Fruit fly (Drosophila melanogaster) whole organism, embryonic: Measurements from ENCODE around the gene CG13461.
A peak's percentile ranks its signal among the peaks of the same experiment; 100 is the strongest.

Experiments
- Adf1 ChIP-seq: fragments of 200-800 bp; sonication (Bioruptor generic); IDR thresholded peaks from 2 replicates; pipeline ENCODE4 v1.3.6; 2022; ENCODE audit warnings: missing biosample characterization, missing genetic modification characterization
- BEAF-32 ChIP-seq: fragments of 200-800 bp; sonication (Bioruptor generic); optimal IDR thresholded peaks from 3 replicates; lab custom pipeline; 2017; ENCODE audit warnings: missing biosample characterization, missing genetic modification characterization, mild to moderate bottlenecking, moderate library complexity, missing genetic modification reagents
- CG10654 ChIP-seq: fragments of 200-800 bp; sonication (Bioruptor generic); optimal IDR thresholded peaks from 2 replicates; lab custom pipeline; 2016; ENCODE audit warnings: missing biosample characterization, missing genetic modification characterization
- CG12236 ChIP-seq: fragments of 200-800 bp; sonication (Bioruptor generic); optimal IDR thresholded peaks from 2 replicates; lab custom pipeline; 2016; ENCODE audit warnings: missing biosample characterization, missing genetic modification characterization
- CG12769 ChIP-seq: fragments of 200-800 bp; sonication (Bioruptor generic); optimal IDR thresholded peaks from 2 replicates; lab custom pipeline; 2019; ENCODE audit warnings: missing biosample characterization, mild to moderate bottlenecking, missing genetic modification characterization, moderate library complexity
- CG12942 ChIP-seq: fragments of 200-800 bp; sonication (Bioruptor generic); optimal IDR thresholded peaks from 3 replicates; lab custom pipeline; 2016; ENCODE audit warnings: missing biosample characterization, missing genetic modification characterization
- CG13424 ChIP-seq: fragments of 200-800 bp; sonication (Bioruptor generic); optimal IDR thresholded peaks from 2 replicates; lab custom pipeline; 2019; ENCODE audit warnings: missing biosample characterization, mild to moderate bottlenecking, missing genetic modification characterization, moderate library complexity
- CG15479 ChIP-seq: fragments of 200-800 bp; sonication (Bioruptor generic); optimal IDR thresholded peaks from 3 replicates; lab custom pipeline; 2019; ENCODE audit warnings: missing biosample characterization, mild to moderate bottlenecking, missing genetic modification characterization, moderate library complexity
- CG16815 ChIP-seq: fragments of 200-800 bp; sonication (Bioruptor generic); optimal IDR thresholded peaks from 3 replicates; lab custom pipeline; 2017; ENCODE audit warnings: missing biosample characterization, mild to moderate bottlenecking, missing genetic modification characterization
- CG17385 ChIP-seq: fragments of 200-800 bp; sonication (Bioruptor generic); optimal IDR thresholded peaks from 3 replicates; lab custom pipeline; 2018; ENCODE audit warnings: missing biosample characterization, mild to moderate bottlenecking, missing genetic modification characterization
- CG17829 ChIP-seq: fragments of 200-800 bp; optimal IDR thresholded peaks from 2 replicates; lab custom pipeline; 2019; ENCODE audit warnings: missing biosample characterization, mild to moderate bottlenecking, missing genetic modification characterization, moderate library complexity
- CG18011 ChIP-seq: fragments of 200-800 bp; sonication (Bioruptor generic); optimal IDR thresholded peaks from 2 replicates; lab custom pipeline; 2017; ENCODE audit warnings: missing biosample characterization, missing genetic modification characterization, mild to moderate bottlenecking, moderate library complexity, missing genotype
- CG18476 ChIP-seq: fragments of 200-800 bp; sonication (Bioruptor generic); optimal IDR thresholded peaks from 2 replicates; lab custom pipeline; 2016; ENCODE audit warnings: missing biosample characterization, mild to moderate bottlenecking, missing genetic modification characterization
- CG18764 ChIP-seq: fragments of 200-800 bp; sonication (Bioruptor generic); optimal IDR thresholded peaks from 3 replicates; lab custom pipeline; 2016; ENCODE audit warnings: missing biosample characterization, missing genetic modification characterization
- CG30431 ChIP-seq: fragments of 200-800 bp; sonication (Bioruptor generic); optimal IDR thresholded peaks from 2 replicates; lab custom pipeline; 2017; ENCODE audit warnings: missing biosample characterization, missing genetic modification characterization
- CG32767 ChIP-seq: fragments of 200-800 bp; sonication (Bioruptor generic); IDR thresholded peaks from 2 replicates; pipeline ENCODE4 v1.3.6; 2022; ENCODE audit warnings: missing biosample characterization, missing genetic modification characterization
- CG3726 ChIP-seq: fragments of 200-800 bp; sonication (Bioruptor generic); IDR thresholded peaks from 3 replicates; pipeline ENCODE4, ENCODE4 v1.3.6; 2022; ENCODE audit warnings: missing biosample characterization, missing genetic modification characterization
- CG3838 ChIP-seq: fragments of 200-800 bp; sonication (Bioruptor generic); optimal IDR thresholded peaks from 3 replicates; lab custom pipeline; 2016; ENCODE audit warnings: missing biosample characterization, missing genetic modification characterization
- CG8089 ChIP-seq: fragments of 200-800 bp; sonication (Bioruptor generic); optimal IDR thresholded peaks from 3 replicates; lab custom pipeline; 2016; ENCODE audit warnings: missing biosample characterization, missing genetic modification characterization
- CG8281 ChIP-seq: fragments of 200-800 bp; sonication (Bioruptor generic); optimal IDR thresholded peaks from 2 replicates; lab custom pipeline; 2018; ENCODE audit warnings: missing biosample characterization, mild to moderate bottlenecking, missing genetic modification characterization, moderate library complexity
- Dbx ChIP-seq: fragments of 200-800 bp; sonication (Bioruptor generic); IDR thresholded peaks from 3 replicates; pipeline ENCODE4 v1.3.6; 2022; ENCODE audit warnings: missing biosample characterization, missing genetic modification characterization
- Dip2 ChIP-seq: fragments of 200-800 bp; sonication (Bioruptor generic); IDR thresholded peaks from 2 replicates; pipeline ENCODE4 v1.3.6; 2022; ENCODE audit warnings: missing biosample characterization, missing genetic modification characterization
- Elba2 ChIP-seq: fragments of 200-800 bp; sonication (Bioruptor generic); optimal IDR thresholded peaks from 3 replicates; lab custom pipeline; 2016; ENCODE audit warnings: missing biosample characterization, missing genetic modification characterization
- Gsc ChIP-seq: fragments of 200-800 bp; sonication (Bioruptor generic); IDR thresholded peaks from 2 replicates; pipeline ENCODE4 v1.3.6; 2022; ENCODE audit warnings: missing biosample characterization, missing genetic modification characterization
- HHEX ChIP-seq: fragments of 200-800 bp; sonication (Bioruptor generic); optimal IDR thresholded peaks from 3 replicates; lab custom pipeline; 2017; ENCODE audit warnings: missing biosample characterization, mild to moderate bottlenecking, missing genetic modification characterization, missing genetic modification reagents
- Hand ChIP-seq: fragments of 200-800 bp; sonication (Bioruptor generic); optimal IDR thresholded peaks from 2 replicates; lab custom pipeline; 2017; ENCODE audit warnings: mild to moderate bottlenecking, missing biosample characterization, missing genetic modification reagents, missing genetic modification characterization
- HmgD ChIP-seq: fragments of 200-800 bp; sonication (Bioruptor generic); optimal IDR thresholded peaks from 3 replicates; lab custom pipeline; 2016; ENCODE audit warnings: missing biosample characterization, missing genetic modification characterization
- Hmr ChIP-seq: fragments of 200-800 bp; sonication (Bioruptor generic); optimal IDR thresholded peaks from 3 replicates; lab custom pipeline; 2017; ENCODE audit warnings: mild to moderate bottlenecking, missing biosample characterization, missing genetic modification reagents, missing genetic modification characterization
- Lim3 ChIP-seq: fragments of 200-800 bp; sonication (Bioruptor generic); IDR thresholded peaks from 2 replicates; pipeline ENCODE4 v1.3.6; 2022; ENCODE audit warnings: missing biosample characterization, missing genetic modification characterization
- Opbp ChIP-seq: fragments of 200-800 bp; sonication (Bioruptor generic); IDR thresholded peaks from 3 replicates; pipeline ENCODE4 v1.3.6; 2022; ENCODE audit warnings: missing biosample characterization, missing genetic modification characterization; ENCODE audit not compliant: partially characterized antibody
- Sox102F ChIP-seq: fragments of 200-800 bp; sonication (Bioruptor generic); optimal IDR thresholded peaks from 2 replicates; lab custom pipeline; 2018; ENCODE audit warnings: missing biosample characterization, mild to moderate bottlenecking, missing genetic modification characterization, moderate library complexity
- Sry-β ChIP-seq: fragments of 200-800 bp; sonication (Bioruptor generic); optimal IDR thresholded peaks from 2 replicates; lab custom pipeline; 2018; ENCODE audit warnings: missing biosample characterization, mild to moderate bottlenecking, missing genetic modification characterization, moderate library complexity
- Trl ChIP-seq, 3 experiments: fragments of >200 bp in 2 of 3; fragments of 200-800 bp in 1 of 3; sonication (Bioruptor generic) in 1 of 3; optimal IDR thresholded peaks; 2 replicates in 1 of 3; 3 replicates in 2 of 3; lab custom pipeline; 2016 to 2017; ENCODE audit warnings: missing biosample characterization in 1 of 3, missing genetic modification characterization in 1 of 3
- az2 ChIP-seq: fragments of 200-800 bp; sonication (Bioruptor generic); optimal IDR thresholded peaks from 3 replicates; lab custom pipeline; 2016; ENCODE audit warnings: missing biosample characterization, missing genetic modification characterization
- cas ChIP-seq: fragments of 200-800 bp; sonication (Bioruptor generic); IDR thresholded peaks from 2 replicates; pipeline ENCODE4 v1.3.6; 2022; ENCODE audit warnings: missing biosample characterization, missing genetic modification characterization
- croc ChIP-seq: fragments of 200-800 bp; sonication (Bioruptor generic); conservative IDR thresholded peaks from 3 replicates; pipeline ENCODE4 v1.3.6; 2022; ENCODE audit warnings: missing biosample characterization, missing genetic modification characterization
- crp ChIP-seq, 2 experiments: fragments of 200-800 bp; sonication (Bioruptor generic); optimal IDR thresholded peaks; 2 replicates in 1 of 2; 3 replicates in 1 of 2; lab custom pipeline; 2017; ENCODE audit warnings: missing biosample characterization in 2 of 2, missing genetic modification characterization in 2 of 2, mild to moderate bottlenecking in 1 of 2, moderate library complexity in 1 of 2
- da ChIP-seq: fragments of 200-800 bp; sonication (Bioruptor generic); optimal IDR thresholded peaks from 2 replicates; lab custom pipeline; 2016; ENCODE audit warnings: missing biosample characterization, missing genetic modification characterization
- dati ChIP-seq: fragments of 200-800 bp; sonication (Bioruptor generic); IDR thresholded peaks from 2 replicates; pipeline ENCODE4 v1.3.6; 2022; ENCODE audit warnings: missing biosample characterization, missing genetic modification characterization
- gsb-n ChIP-seq: fragments of 200-800 bp; sonication (Bioruptor generic); optimal IDR thresholded peaks from 3 replicates; lab custom pipeline; 2018; ENCODE audit warnings: missing biosample characterization, mild to moderate bottlenecking, missing genetic modification characterization
- insv ChIP-seq, 2 experiments: fragments of 200-800 bp; sonication (Bioruptor generic); optimal IDR thresholded peaks; 3 replicates each; lab custom pipeline; 2016 to 2018; ENCODE audit warnings: missing biosample characterization in 2 of 2, missing genetic modification characterization in 2 of 2
- maf-S ChIP-seq: fragments of 200-800 bp; sonication (Bioruptor generic); optimal IDR thresholded peaks from 2 replicates; lab custom pipeline; 2016; ENCODE audit warnings: missing biosample characterization, missing genetic modification characterization
- nerfin-2 ChIP-seq: fragments of 200-800 bp; sonication (Bioruptor generic); IDR thresholded peaks from 2 replicates; pipeline ENCODE4 v1.3.6; 2022; ENCODE audit warnings: missing biosample characterization, missing genetic modification characterization; ENCODE audit not compliant: partially characterized antibody
- odd ChIP-seq: fragments of 200-800 bp; sonication (Bioruptor generic); optimal IDR thresholded peaks from 2 replicates; lab custom pipeline; 2017; ENCODE audit warnings: missing biosample characterization, mild to moderate bottlenecking, missing genetic modification characterization
- pzg ChIP-seq: fragments of 200-800 bp; sonication (Bioruptor generic); optimal IDR thresholded peaks from 3 replicates; lab custom pipeline; 2018; ENCODE audit warnings: missing biosample characterization, mild to moderate bottlenecking, missing genetic modification characterization, moderate library complexity
- sima ChIP-seq: fragments of 200-800 bp; sonication (Bioruptor generic); optimal IDR thresholded peaks from 2 replicates; lab custom pipeline; 2016; ENCODE audit warnings: missing biosample characterization, missing genetic modification characterization
- tgo ChIP-seq: fragments of 200-800 bp; sonication (Bioruptor generic); IDR thresholded peaks from 3 replicates; pipeline ENCODE4 v1.3.6; 2022; ENCODE audit warnings: missing biosample characterization, missing genetic modification characterization
- vfl ChIP-seq: fragments of 200-800 bp; sonication (Bioruptor generic); optimal IDR thresholded peaks from 2 replicates; lab custom pipeline; 2016; ENCODE audit warnings: missing biosample characterization, missing genetic modification characterization

The CG13461 gene

dm6 chr3L:15013957-15014692 is 38.2 kb downstream of the CG13461 start, which contains the start of gene Reck (continued):
- TF ChIP-seq CG18476 (peak; percentile 88), CG17829 (tag; lab: Kevin White, UChicago) (peak; percentile 89), CG30431 (GFP tag; lab: Kevin White, UChicago) (peak; percentile 71), nerfin-2 (GFP tag; lab: Robert Waterston, UW) (no peak), gsb-n (peak; percentile 88), Gsc (GFP tag; lab: Robert Waterston, UW) (no peak), Elba2 (no peak), cas (peak; percentile 60; the same call in 1 of the 2 replicates), CG18011 (peak; percentile 56), CG12769 (peak; percentile 16), croc (GFP tag; lab: Robert Waterston, UW) (peak; percentile 38; the same call in 1 of the 3 replicates), da (GFP tag; lab: Kevin White, UChicago) (no peak), az2 (GFP tag; lab: Kevin White, UChicago) (peak; percentile 89), CG10654 (GFP tag; lab: Kevin White, UChicago) (peak; percentile 76), Dip2 (GFP tag; lab: Robert Waterston, UW) (no peak), insv (GFP tag; optimal IDR thresholded peaks at IDR 0.05; lab: Kevin White, UChicago) (no peak), dati (GFP tag; lab: Robert Waterston, UW) (peak; percentile 79), Adf1 (GFP tag; lab: Robert Waterston, UW) (peak; percentile 37; the same call in 1 of the 2 replicates), CG15479 (GFP tag; lab: Kevin White, UChicago) (no peak), Trl (optimal IDR thresholded peaks at IDR 0.05; lab: Kevin White, UChicago) (no peak), Trl (GFP tag; optimal IDR thresholded peaks at IDR 0.05; lab: Kevin White, UChicago) (peak; percentile 48), tgo (GFP tag; lab: Robert Waterston, UW) (peak; percentile 72), crp (GFP tag; optimal IDR thresholded peaks at IDR 0.05; lab: Kevin White, UChicago) (peak in 1 of 2 experiments; percentile 13), CG17385 (GFP tag; lab: Kevin White, UChicago) (peak; percentile 77), CG13424 (tag; lab: Kevin White, UChicago) (peak; percentile 81), CG32767 (GFP tag; lab: Robert Waterston, UW) (0 out of 2 replicates have a peak, but pooled peaks have one; percentile 19), Hmr (GFP tag; lab: Kevin White, UChicago) (peak; percentile 56), Sry-β (GFP tag; lab: Kevin White, UChicago) (no peak), Hand (GFP tag; lab: Kevin White, UChicago) (peak; percentile 42), Sox102F (peak; percentile 90), CG12236 (GFP tag; lab: Kevin White, UChicago) (no peak), Dbx (GFP tag; lab: Robert Waterston, UW) (peak; percentile 60; the same call in 2 of the 3 replicates), pzg (GFP tag; lab: Kevin White, UChicago) (peak; percentile 31), CG8089 (peak; percentile 44), sima (GFP tag; lab: Kevin White, UChicago) (no peak), vfl (GFP tag; lab: Kevin White, UChicago) (no peak), Opbp (GFP tag; lab: Robert Waterston, UW) (no peak), CG18764 (peak; percentile 82), HHEX (GFP tag; lab: Kevin White, UChicago) (peak; percentile 84), CG16815 (GFP tag; lab: Kevin White, UChicago) (peak; percentile 59), Lim3 (no peak), odd (peak; percentile 70), HmgD (GFP tag; lab: Kevin White, UChicago) (no peak), CG8281 (peak; percentile 56), maf-S (GFP tag; lab: Kevin White, UChicago) (peak; percentile 15), CG3838 (GFP tag; lab: Kevin White, UChicago) (peak; percentile 39), BEAF-32 (GFP tag; lab: Kevin White, UChicago) (no peak), CG3726 (GFP tag; lab: Robert Waterston, UW) (0 out of 3 replicates have a peak, but pooled peaks have one; percentile 9), CG12942 (GFP tag; lab: Kevin White, UChicago) (peak; percentile 68)
